Worm (Caenorhabditis elegans) whole organism, L4/young adult: ENCODE measurements around the gene F49F1.15.

Experiments
- W03F9.2 ChIP-seq: fragments of 150-350 bp; optimal IDR thresholded peaks from 2 replicates; lab custom pipeline; 2014; ENCODE audit warnings: missing biosample characterization, missing genetic modification characterization
- him-1 ChIP-seq: sonication (generic microtip); optimal IDR thresholded peaks from 2 replicates; lab custom pipeline; 2016; ENCODE audit warnings: missing genotype, missing genetic modification reagents, missing genetic modification characterization, missing compliant biosample characterization

- TF ChIP-seq him-1 (tag; lab: Kevin White, UChicago) (no peak), W03F9.2 (no peak)
Observed at ce11 chrIV:4079514-4079913, 34.9 kb downstream of the F49F1.15 start, which contains the start of gene C35B1.4.
